Fruit fly (Drosophila melanogaster): ENCODE data around the gene Swip-1.

Swip-1 gene

dm6 chr2L:18992196-18992595, 5.1 kb upstream of the Swip-1 start, which contains the start of gene CG46465:
Gene CG46465, plus strand, starts transcription at chr2L:18992496.
- TF ChIP-seq CG8301 (tag; optimal IDR thresholded peaks at IDR 0.05), result no peak
- no peak for TF ChIP-seq EcR (GFP tag; optimal IDR thresholded peaks at IDR 0.05)
- no peak for TF ChIP-seq CG10348 (GFP tag; IDR thresholded peaks at IDR 0.05)
- TF ChIP-seq CG9948 (tag; optimal IDR thresholded peaks at IDR 0.05), result no peak
- no peak for TF ChIP-seq Snoo (tag; optimal IDR thresholded peaks at IDR 0.05)
- TF ChIP-seq rn (GFP tag; IDR thresholded peaks at IDR 0.05), result no peak
- no peak for TF ChIP-seq CG17806 (tag; optimal IDR thresholded peaks at IDR 0.05)
- no peak for TF ChIP-seq CG8159 (tag; optimal IDR thresholded peaks at IDR 0.05)
- no peak for TF ChIP-seq CG13204 (GFP tag; optimal IDR thresholded peaks at IDR 0.05)
- no peak for TF ChIP-seq fd96Ca (GFP tag; IDR thresholded peaks at IDR 0.05)
- no peak for TF ChIP-seq Pif1A (GFP tag; optimal IDR thresholded peaks at IDR 0.05)
- no peak for TF ChIP-seq Pif1B (GFP tag; optimal IDR thresholded peaks at IDR 0.05)
- TF ChIP-seq D1 (tag; optimal IDR thresholded peaks at IDR 0.05), result no peak
- TF ChIP-seq CG4496 (GFP tag; IDR thresholded peaks at IDR 0.05), result no peak
- TF ChIP-seq gl (tag; optimal IDR thresholded peaks at IDR 0.05), result no peak

dm6 chr2L:18990720-18991119, 3.6 kb upstream of the Swip-1 start, which contains the start of gene CG15169:
Gene CG15169, plus strand, starts transcription at chr2L:18991020.
- TF ChIP-seq rn (GFP tag; IDR thresholded peaks at IDR 0.05), result no peak
- peak; percentile 17 for TF ChIP-seq EcR (GFP tag; optimal IDR thresholded peaks at IDR 0.05)

dm6 chr2L:18990133-18990532, 3.1 kb upstream of the Swip-1 start, which contains the start of gene CG15170:
Gene CG15170, minus strand, starts transcription at chr2L:18990233.
- TF ChIP-seq fd96Ca (GFP tag; IDR thresholded peaks at IDR 0.05) (no peak), rn (GFP tag; IDR thresholded peaks at IDR 0.05) (no peak), CG17806 (tag; optimal IDR thresholded peaks at IDR 0.05) (no peak), Pif1B (GFP tag; optimal IDR thresholded peaks at IDR 0.05) (no peak), gl (tag; optimal IDR thresholded peaks at IDR 0.05) (no peak), CG15710 (tag; optimal IDR thresholded peaks at IDR 0.05) (no peak), CG14655 (GFP tag; optimal IDR thresholded peaks at IDR 0.05) (no peak), CG8301 (tag; optimal IDR thresholded peaks at IDR 0.05) (no peak), CG12605 (GFP tag; IDR thresholded peaks at IDR 0.05) (no peak), CG32121 (GFP tag; IDR thresholded peaks at IDR 0.05) (no peak), CG8159 (tag; optimal IDR thresholded peaks at IDR 0.05) (no peak), D1 (tag; optimal IDR thresholded peaks at IDR 0.05) (no peak), CG9948 (tag; optimal IDR thresholded peaks at IDR 0.05) (no peak), Snoo (tag; optimal IDR thresholded peaks at IDR 0.05) (no peak), EcR (GFP tag; optimal IDR thresholded peaks at IDR 0.05) (no peak), CG10348 (GFP tag; IDR thresholded peaks at IDR 0.05) (no peak), CG13204 (GFP tag; optimal IDR thresholded peaks at IDR 0.05) (no peak), CG34367 (tag; optimal IDR thresholded peaks at IDR 0.05) (no peak)

dm6 chr2L:18986125-18986498, 968 bp downstream of the Swip-1 start:
- TF ChIP-seq D1 (tag; optimal IDR thresholded peaks at IDR 0.05), result no peak
- no peak for TF ChIP-seq fd96Ca (GFP tag; IDR thresholded peaks at IDR 0.05)
- no peak for TF ChIP-seq CG12605 (GFP tag; IDR thresholded peaks at IDR 0.05)
- TF ChIP-seq CG34367 (tag; optimal IDR thresholded peaks at IDR 0.05), result no peak
- no peak for TF ChIP-seq CG8301 (tag; optimal IDR thresholded peaks at IDR 0.05)
- no peak for TF ChIP-seq CG17806 (tag; optimal IDR thresholded peaks at IDR 0.05)
- no peak for TF ChIP-seq rn (GFP tag; IDR thresholded peaks at IDR 0.05)
- TF ChIP-seq Pif1B (GFP tag; optimal IDR thresholded peaks at IDR 0.05), result no peak
- TF ChIP-seq Pif1A (GFP tag; optimal IDR thresholded peaks at IDR 0.05), result no peak
- no peak for TF ChIP-seq CG8159 (tag; optimal IDR thresholded peaks at IDR 0.05)
- no peak for TF ChIP-seq EcR (GFP tag; optimal IDR thresholded peaks at IDR 0.05)
- no peak for TF ChIP-seq CG10348 (GFP tag; IDR thresholded peaks at IDR 0.05)
- TF ChIP-seq CG4496 (GFP tag; IDR thresholded peaks at IDR 0.05), result no peak
- no peak for TF ChIP-seq CG15710 (tag; optimal IDR thresholded peaks at IDR 0.05)
- TF ChIP-seq CG13204 (GFP tag; optimal IDR thresholded peaks at IDR 0.05), result no peak
- no peak for TF ChIP-seq Ets98B (GFP tag; IDR thresholded peaks at IDR 0.05)
- no peak for TF ChIP-seq gl (tag; optimal IDR thresholded peaks at IDR 0.05)
- TF ChIP-seq CG14655 (GFP tag; optimal IDR thresholded peaks at IDR 0.05), result no peak
- TF ChIP-seq Snoo (tag; optimal IDR thresholded peaks at IDR 0.05), result no peak

- no peak for TF ChIP-seq CG4496 (GFP tag; IDR thresholded peaks at IDR 0.05)
- no peak for TF ChIP-seq Pif1B (GFP tag; optimal IDR thresholded peaks at IDR 0.05)
- no peak for TF ChIP-seq CG10348 (GFP tag; IDR thresholded peaks at IDR 0.05)
- peak; percentile 9 for TF ChIP-seq CG8301 (tag; optimal IDR thresholded peaks at IDR 0.05)
- peak; percentile 36 for TF ChIP-seq CG14655 (GFP tag; optimal IDR thresholded peaks at IDR 0.05)
- TF ChIP-seq CG8159 (tag; optimal IDR thresholded peaks at IDR 0.05), result peak; percentile 9
- TF ChIP-seq CG15710 (tag; optimal IDR thresholded peaks at IDR 0.05), result peak; percentile 12
- TF ChIP-seq Pif1A (GFP tag; optimal IDR thresholded peaks at IDR 0.05), result peak; percentile 6
- TF ChIP-seq D1 (tag; optimal IDR thresholded peaks at IDR 0.05), result no peak
Observed at dm6 chr2L:18985201-18986124, 1.6 kb downstream of the Swip-1 start.

dm6 chr2L:18984158-18984557, 2.9 kb downstream of the Swip-1 start:
- TF ChIP-seq CG32121 (GFP tag; IDR thresholded peaks at IDR 0.05) (no peak), CG17806 (tag; optimal IDR thresholded peaks at IDR 0.05) (no peak), gl (tag; optimal IDR thresholded peaks at IDR 0.05) (no peak), D1 (tag; optimal IDR thresholded peaks at IDR 0.05) (no peak), CG8301 (tag; optimal IDR thresholded peaks at IDR 0.05) (no peak), CG34367 (tag; optimal IDR thresholded peaks at IDR 0.05) (no peak), CG10348 (GFP tag; IDR thresholded peaks at IDR 0.05) (no peak), CG12605 (GFP tag; IDR thresholded peaks at IDR 0.05) (no peak), rn (GFP tag; IDR thresholded peaks at IDR 0.05) (no peak), Snoo (tag; optimal IDR thresholded peaks at IDR 0.05) (no peak), CG9948 (tag; optimal IDR thresholded peaks at IDR 0.05) (no peak), Ets98B (GFP tag; IDR thresholded peaks at IDR 0.05) (no peak), fd96Ca (GFP tag; IDR thresholded peaks at IDR 0.05) (no peak), CG14655 (GFP tag; optimal IDR thresholded peaks at IDR 0.05) (no peak), Pif1B (GFP tag; optimal IDR thresholded peaks at IDR 0.05) (no peak)
